Worm (Caenorhabditis elegans) whole organism, early embryonic: ENCODE measurements around the gene nhr-45.

Experiments
- pes-1 ChIP-seq: fragments of 200-800 bp; sonication (Bioruptor generic); IDR thresholded peaks from 2 replicates; pipeline ENCODE4 v1.3.6; 2022; ENCODE audit warnings: missing genetic modification reagents, missing genetic modification characterization, missing compliant biosample characterization
- tra-4 ChIP-seq: sonication (generic microtip); optimal IDR thresholded peaks from 2 replicates; lab custom pipeline; 2017; ENCODE audit warnings: missing genetic modification characterization, missing compliant biosample characterization

- no peak for TF ChIP-seq tra-4 (tag; lab: Kevin White, UChicago)
- TF ChIP-seq pes-1, result no peak
Measured at ce11 chrX:4622024-4622423, 38.1 kb downstream of the nhr-45 start, which contains the start of gene C46C11.3.
